Fruit fly (Drosophila melanogaster): Measurements from ENCODE around the gene mor.

mor gene

dm6 chr3R:15974235-15974634 lies 1.5 kb upstream of the mor start (continued):
- TF ChIP-seq lola (GFP tag; optimal IDR thresholded peaks at IDR 0.05), result peak in 1 of 3 experiments; percentile 70
- TF ChIP-seq trem (tag; optimal IDR thresholded peaks at IDR 0.05), result peak; percentile 68
- TF ChIP-seq stc (GFP tag; IDR thresholded peaks at IDR 0.05), result no peak
- peak; percentile 68 for TF ChIP-seq Asciz (GFP tag; optimal IDR thresholded peaks at IDR 0.05)
- peak; percentile 83 for TF ChIP-seq fd96Cb (tag; optimal IDR thresholded peaks at IDR 0.05)
- TF ChIP-seq Fer2 (tag; optimal IDR thresholded peaks at IDR 0.05), result peak; percentile 32
- peak; percentile 80 for TF ChIP-seq CG7357 (GFP tag; IDR thresholded peaks at IDR 0.05)
- peak; percentile 72 for TF ChIP-seq cato (GFP tag; optimal IDR thresholded peaks at IDR 0.05; ENCODE audit: borderline replicate concordance)
- TF ChIP-seq Nf-YC (tag; optimal IDR thresholded peaks at IDR 0.05), result peak; percentile 58
- TF ChIP-seq Deaf1 (tag; optimal IDR thresholded peaks at IDR 0.05), result peak; percentile 45
- peak; percentile 80 for TF ChIP-seq CG16863 (GFP tag; optimal IDR thresholded peaks at IDR 0.05)
- peak; percentile 64 for TF ChIP-seq gro (GFP tag; optimal IDR thresholded peaks at IDR 0.05)
- TF ChIP-seq grau (tag; optimal IDR thresholded peaks at IDR 0.05), result peak; percentile 88
- TF ChIP-seq gcm2 (GFP tag; optimal IDR thresholded peaks at IDR 0.05), result peak; percentile 52
- peak; percentile 89 for TF ChIP-seq CG17359 (tag; optimal IDR thresholded peaks at IDR 0.05)
- peak; percentile 37 for TF ChIP-seq CTCF (GFP tag; optimal IDR thresholded peaks at IDR 0.05)
- peak; percentile 71 for TF ChIP-seq CG1233 (GFP tag; optimal IDR thresholded peaks at IDR 0.05)
- TF ChIP-seq zfh2 (GFP tag; optimal IDR thresholded peaks at IDR 0.05), result peak; percentile 63
- TF ChIP-seq ewg (GFP tag; optimal IDR thresholded peaks at IDR 0.05), result peak; percentile 32
- TF ChIP-seq CG8388 (GFP tag; optimal IDR thresholded peaks at IDR 0.05), result peak; percentile 78
- TF ChIP-seq repo (GFP tag; optimal IDR thresholded peaks at IDR 0.05), result peak; percentile 82
- TF ChIP-seq scrt (GFP tag; optimal IDR thresholded peaks at IDR 0.05), result peak; percentile 57
- peak; percentile 80 for TF ChIP-seq fd3F (GFP tag; optimal IDR thresholded peaks at IDR 0.05)
- peak; percentile 85 for TF ChIP-seq Xbp1 (GFP tag; optimal IDR thresholded peaks at IDR 0.05)
- no peak for TF ChIP-seq gce (GFP tag; IDR thresholded peaks at IDR 0.05)
- TF ChIP-seq CG3838 (GFP tag; optimal IDR thresholded peaks at IDR 0.05), result peak; percentile 27
- no peak for TF ChIP-seq HmgD (GFP tag; optimal IDR thresholded peaks at IDR 0.05)
- TF ChIP-seq CG14710 (tag; optimal IDR thresholded peaks at IDR 0.05), result peak; percentile 55
- TF ChIP-seq btn (GFP tag; optimal IDR thresholded peaks at IDR 0.05), result peak; percentile 75
- peak; percentile 77 for TF ChIP-seq kah (GFP tag; optimal IDR thresholded peaks at IDR 0.05)
- peak; percentile 25 for TF ChIP-seq Sry-δ (GFP tag; optimal IDR thresholded peaks at IDR 0.05)
- peak; percentile 71 for TF ChIP-seq slp2 (GFP tag; optimal IDR thresholded peaks at IDR 0.05)
- TF ChIP-seq crp (GFP tag; optimal IDR thresholded peaks at IDR 0.05), result peak in 1 of 2 experiments; percentile 21
- no peak for TF ChIP-seq CG6791 (GFP tag; IDR thresholded peaks at IDR 0.05; ENCODE audit: partially characterized antibody)
- peak; percentile 62 for TF ChIP-seq CG10274 (GFP tag; optimal IDR thresholded peaks at IDR 0.05)
- peak; percentile 86 for TF ChIP-seq CG13624 (GFP tag; optimal IDR thresholded peaks at IDR 0.05)
- TF ChIP-seq D (optimal IDR thresholded peaks at IDR 0.05), result no peak
- peak; percentile 75 for TF ChIP-seq D (GFP tag; optimal IDR thresholded peaks at IDR 0.05)
- peak; percentile 59 for TF ChIP-seq CG11723 (GFP tag; optimal IDR thresholded peaks at IDR 0.05)
- TF ChIP-seq p53 (GFP tag; optimal IDR thresholded peaks at IDR 0.05), result peak; percentile 57
- TF ChIP-seq org-1 (GFP tag; optimal IDR thresholded peaks at IDR 0.05), result peak; percentile 80
- no peak for TF ChIP-seq H2.0 (GFP tag; IDR thresholded peaks at IDR 0.05)
- TF ChIP-seq CG12659 (GFP tag; optimal IDR thresholded peaks at IDR 0.05), result peak; percentile 81
- TF ChIP-seq CG10979 (tag; optimal IDR thresholded peaks at IDR 0.05), result peak; percentile 82
- TF ChIP-seq sc (optimal IDR thresholded peaks at IDR 0.05), result no peak
- TF ChIP-seq sc (GFP tag; optimal IDR thresholded peaks at IDR 0.05), result peak; percentile 57
- no peak for TF ChIP-seq NFAT (GFP tag; IDR thresholded peaks at IDR 0.05)
- TF ChIP-seq CG11398 (GFP tag; optimal IDR thresholded peaks at IDR 0.05), result peak; percentile 67
- TF ChIP-seq Chrac-16 (GFP tag; optimal IDR thresholded peaks at IDR 0.05), result peak; percentile 85
- TF ChIP-seq CG2712 (tag; optimal IDR thresholded peaks at IDR 0.05), result peak; percentile 84
- peak; percentile 11 for TF ChIP-seq CG14965 (GFP tag; optimal IDR thresholded peaks at IDR 0.05; ENCODE audit: borderline replicate concordance)

All from whole organism, embryonic.